Fruit fly (Drosophila melanogaster) whole organism, prepupa: Measurements from ENCODE around the gene Ythdc1.
A peak's percentile ranks its signal among the peaks of the same experiment; 100 is the strongest.

Experiments
- Blimp-1 ChIP-seq: fragments of 200-800 bp; sonication (Bioruptor generic); optimal IDR thresholded peaks from 3 replicates; lab custom pipeline; 2017; ENCODE audit warnings: missing biosample characterization, missing genetic modification characterization, mild to moderate bottlenecking, moderate library complexity, missing genetic modification reagents
- CG10631 ChIP-seq: fragments of 200-800 bp; sonication (Bioruptor generic); optimal IDR thresholded peaks from 2 replicates; lab custom pipeline; 2016; ENCODE audit warnings: missing biosample characterization, missing genetic modification characterization
- CG11294 ChIP-seq: fragments of 200-800 bp; sonication (Bioruptor generic); IDR thresholded peaks from 2 replicates; pipeline ENCODE4 v1.3.6; 2022; ENCODE audit warnings: missing biosample characterization, missing genetic modification characterization
- CG11902 ChIP-seq: fragments of 200-800 bp; sonication (Bioruptor generic); optimal IDR thresholded peaks from 3 replicates; lab custom pipeline; 2016; ENCODE audit warnings: missing biosample characterization, missing genetic modification characterization
- CG15336 ChIP-seq: fragments of 200-800 bp; sonication (Bioruptor generic); IDR thresholded peaks from 2 replicates; pipeline ENCODE4 v1.3.6; 2022; ENCODE audit warnings: missing biosample characterization, missing genetic modification characterization
- CG1621 ChIP-seq: fragments of 200-800 bp; sonication (Bioruptor generic); optimal IDR thresholded peaks from 3 replicates; lab custom pipeline; 2018; ENCODE audit warnings: missing biosample characterization, mild to moderate bottlenecking, missing genetic modification characterization
- CG16779 ChIP-seq: fragments of 200-800 bp; sonication (Bioruptor generic); optimal IDR thresholded peaks from 3 replicates; lab custom pipeline; 2017; ENCODE audit warnings: missing biosample characterization, mild to moderate bottlenecking, missing genetic modification characterization
- CG3032 ChIP-seq: fragments of 200-800 bp; optimal IDR thresholded peaks from 2 replicates; lab custom pipeline; 2019; ENCODE audit warnings: missing biosample characterization, mild to moderate bottlenecking, missing genetic modification characterization, moderate library complexity
- CG32006 ChIP-seq: fragments of 200-800 bp; sonication (Bioruptor generic); optimal IDR thresholded peaks from 3 replicates; lab custom pipeline; 2017; ENCODE audit warnings: missing biosample characterization, mild to moderate bottlenecking, missing genetic modification characterization
- CG3919 ChIP-seq: fragments of 200-800 bp; sonication (Bioruptor generic); optimal IDR thresholded peaks from 3 replicates; lab custom pipeline; 2016; ENCODE audit warnings: missing biosample characterization, missing genetic modification characterization
- CG6163 ChIP-seq: fragments of 200-800 bp; sonication (Bioruptor generic); IDR thresholded peaks from 3 replicates; pipeline ENCODE4 v1.3.6; 2022; ENCODE audit warnings: missing biosample characterization, missing genetic modification characterization
- CG6792 ChIP-seq: fragments of 200-800 bp; sonication (Bioruptor generic); optimal IDR thresholded peaks from 3 replicates; lab custom pipeline; 2016; ENCODE audit warnings: missing biosample characterization, missing genetic modification characterization
- CG6808 ChIP-seq: fragments of 200-800 bp; sonication (Bioruptor generic); optimal IDR thresholded peaks from 3 replicates; lab custom pipeline; 2017; ENCODE audit warnings: missing biosample characterization, missing genetic modification characterization, mild to moderate bottlenecking, moderate library complexity, missing genetic modification reagents
- CG6854 ChIP-seq: fragments of 200-800 bp; sonication (Bioruptor generic); optimal IDR thresholded peaks from 2 replicates; lab custom pipeline; 2017; ENCODE audit warnings: missing biosample characterization, mild to moderate bottlenecking, missing genetic modification characterization
- CG7368 ChIP-seq: fragments of 200-800 bp; sonication (Bioruptor generic); optimal IDR thresholded peaks from 3 replicates; lab custom pipeline; 2016; ENCODE audit warnings: missing biosample characterization, missing genetic modification characterization
- CG8119 ChIP-seq: fragments of 200-800 bp; sonication (Bioruptor generic); IDR thresholded peaks from 3 replicates; pipeline ENCODE4 v1.3.6; 2022; ENCODE audit warnings: missing biosample characterization, missing genetic modification characterization
- CG8632 ChIP-seq: fragments of 200-800 bp; sonication (Bioruptor generic); optimal IDR thresholded peaks from 3 replicates; lab custom pipeline; 2016; ENCODE audit warnings: missing biosample characterization, missing genetic modification characterization
- Eip75B ChIP-seq: fragments of 200-800 bp; sonication (Bioruptor generic); optimal IDR thresholded peaks from 3 replicates; lab custom pipeline; 2016; ENCODE audit warnings: missing biosample characterization, missing genetic modification characterization
- Eip93F ChIP-seq: fragments of 200-800 bp; sonication (Bioruptor generic); optimal IDR thresholded peaks from 2 replicates; lab custom pipeline; 2016; ENCODE audit warnings: missing biosample characterization, mild to moderate bottlenecking, missing genetic modification characterization
- Ets21C ChIP-seq: fragments of 200-800 bp; sonication (Bioruptor generic); optimal IDR thresholded peaks from 3 replicates; lab custom pipeline; 2016; ENCODE audit warnings: missing biosample characterization, missing genetic modification characterization
- Ets96B ChIP-seq: fragments of 200-800 bp; optimal IDR thresholded peaks from 2 replicates; lab custom pipeline; 2019; ENCODE audit warnings: missing biosample characterization, mild to moderate bottlenecking, missing genetic modification characterization, moderate library complexity
- Gug ChIP-seq: fragments of 200-800 bp; sonication (Bioruptor generic); IDR thresholded peaks from 2 replicates; pipeline ENCODE4 v1.3.6; 2022; ENCODE audit warnings: missing biosample characterization, missing genetic modification characterization
- Hr38 ChIP-seq: sonication (Bioruptor generic); optimal IDR thresholded peaks from 2 replicates; lab custom pipeline; 2016; ENCODE audit warnings: missing biosample characterization, missing genetic modification characterization
- Hr39 ChIP-seq: fragments of 200-800 bp; sonication (Bioruptor generic); optimal IDR thresholded peaks from 2 replicates; lab custom pipeline; 2016; ENCODE audit warnings: missing biosample characterization, missing genetic modification characterization
- Lpt ChIP-seq: fragments of 200-800 bp; sonication (Bioruptor generic); optimal IDR thresholded peaks from 3 replicates; lab custom pipeline; 2016; ENCODE audit warnings: missing biosample characterization, missing genetic modification characterization
- Met ChIP-seq: fragments of 200-800 bp; sonication (Bioruptor generic); optimal IDR thresholded peaks from 3 replicates; lab custom pipeline; 2016; ENCODE audit warnings: missing biosample characterization, missing genetic modification characterization
- OdsH ChIP-seq: fragments of 200-800 bp; sonication (Bioruptor generic); optimal IDR thresholded peaks from 3 replicates; lab custom pipeline; 2016; ENCODE audit warnings: missing biosample characterization, missing genetic modification characterization
- Smox ChIP-seq: fragments of 200-800 bp; sonication (Bioruptor generic); optimal IDR thresholded peaks from 3 replicates; lab custom pipeline; 2016; ENCODE audit warnings: missing biosample characterization, missing genetic modification characterization
- Sox102F ChIP-seq: fragments of 200-800 bp; sonication (Bioruptor generic); optimal IDR thresholded peaks from 2 replicates; lab custom pipeline; 2016; ENCODE audit warnings: missing biosample characterization, mild to moderate bottlenecking, missing genetic modification characterization
- Sox14 ChIP-seq: fragments of 200-800 bp; sonication (Bioruptor generic); optimal IDR thresholded peaks from 3 replicates; lab custom pipeline; 2016; ENCODE audit warnings: missing biosample characterization, missing genetic modification characterization
- Sox15 ChIP-seq: fragments of 200-800 bp; sonication (Bioruptor generic); optimal IDR thresholded peaks from 3 replicates; lab custom pipeline; 2016; ENCODE audit warnings: missing biosample characterization, missing genetic modification characterization
- achi ChIP-seq: fragments of 200-800 bp; sonication (Bioruptor generic); optimal IDR thresholded peaks from 3 replicates; lab custom pipeline; 2016; ENCODE audit warnings: missing biosample characterization, missing genetic modification characterization
- acj6 ChIP-seq: fragments of 200-800 bp; sonication (Bioruptor generic); optimal IDR thresholded peaks from 3 replicates; lab custom pipeline; 2016; ENCODE audit warnings: missing biosample characterization, missing genetic modification characterization
- cyc ChIP-seq: fragments of 200-800 bp; sonication (Bioruptor generic); optimal IDR thresholded peaks from 3 replicates; lab custom pipeline; 2016; ENCODE audit warnings: missing biosample characterization, missing genetic modification characterization
- dac ChIP-seq: fragments of 200-800 bp; sonication (Bioruptor generic); optimal IDR thresholded peaks from 2 replicates; lab custom pipeline; 2017; ENCODE audit warnings: missing biosample characterization, mild to moderate bottlenecking, missing genetic modification characterization
- dsx ChIP-seq: fragments of 200-800 bp; optimal IDR thresholded peaks from 3 replicates; lab custom pipeline; 2019; ENCODE audit warnings: missing biosample characterization, mild to moderate bottlenecking, missing genetic modification characterization, moderate library complexity; ENCODE audit not compliant: poor library complexity, severe bottlenecking
- eg ChIP-seq: fragments of 200-800 bp; sonication (Bioruptor generic); IDR thresholded peaks from 3 replicates; pipeline ENCODE4 v1.3.6; 2022; ENCODE audit warnings: missing biosample characterization, missing genetic modification characterization
- fd85E ChIP-seq: fragments of 200-800 bp; sonication (Bioruptor generic); optimal IDR thresholded peaks from 3 replicates; lab custom pipeline; 2016; ENCODE audit warnings: missing biosample characterization, missing genetic modification characterization
- fkh ChIP-seq: fragments of 200-800 bp; sonication (Bioruptor generic); optimal IDR thresholded peaks from 3 replicates; lab custom pipeline; 2017; ENCODE audit warnings: missing biosample characterization, mild to moderate bottlenecking, missing genetic modification characterization, moderate library complexity
- lz ChIP-seq: fragments of 200-800 bp; sonication (Bioruptor generic); optimal IDR thresholded peaks from 3 replicates; lab custom pipeline; 2016; ENCODE audit warnings: missing biosample characterization, missing genetic modification characterization
- net ChIP-seq: fragments of 200-800 bp; sonication (Bioruptor generic); optimal IDR thresholded peaks from 3 replicates; lab custom pipeline; 2016; ENCODE audit warnings: missing biosample characterization, missing genetic modification characterization
- pdm3 ChIP-seq: fragments of 200-800 bp; sonication (Bioruptor generic); optimal IDR thresholded peaks from 3 replicates; lab custom pipeline; 2016; ENCODE audit warnings: missing biosample characterization, missing genetic modification characterization
- salr ChIP-seq, 2 experiments: fragments of 200-800 bp; sonication (Bioruptor generic); optimal IDR thresholded peaks; 3 replicates each; lab custom pipeline; 2016 to 2018; ENCODE audit warnings: missing biosample characterization in 2 of 2, missing genetic modification characterization in 2 of 2, mild to moderate bottlenecking in 1 of 2
- spab ChIP-seq: fragments of 200-800 bp; sonication (Bioruptor generic); optimal IDR thresholded peaks from 2 replicates; lab custom pipeline; 2017; ENCODE audit warnings: missing biosample characterization, mild to moderate bottlenecking, missing genetic modification characterization, missing genetic modification reagents
- ss ChIP-seq, 2 experiments: fragments of 200-800 bp; sonication (Bioruptor generic); optimal IDR thresholded peaks; 2 replicates in 1 of 2; 3 replicates in 1 of 2; lab custom pipeline; 2017 to 2018; ENCODE audit warnings: mild to moderate bottlenecking in 2 of 2, missing biosample characterization in 2 of 2, missing genetic modification characterization in 2 of 2, moderate library complexity in 1 of 2
- svp ChIP-seq: fragments of 200-800 bp; sonication (Bioruptor generic); peaks from one replicate; lab custom pipeline; 2016; ENCODE audit warnings: missing biosample characterization, missing genetic modification characterization
- topi ChIP-seq: fragments of 200-800 bp; sonication (Bioruptor generic); optimal IDR thresholded peaks from 3 replicates; lab custom pipeline; 2016; ENCODE audit warnings: missing biosample characterization, missing genetic modification characterization

The Ythdc1 gene

dm6 chr3L:3373994-3374623 is at the start of gene Ythdc1, which contains the start of gene CG12010:
Gene Ythdc1 (minus strand): TSS chr3L:3374170.
Gene CG12010 (plus strand): TSS chr3L:3374282.
- TF ChIP-seq CG3032 (tag; lab: Kevin White, UChicago): peak; percentile 20
- TF ChIP-seq CG6163 (GFP tag; lab: Robert Waterston, UW): no peak; the same call in 2 of the 3 replicates
- no peak for TF ChIP-seq CG8632
- no peak for TF ChIP-seq Sox14 (GFP tag; lab: Kevin White, UChicago)
- TF ChIP-seq fkh (GFP tag; lab: Kevin White, UChicago): peak; percentile 83
- TF ChIP-seq achi (GFP tag; lab: Kevin White, UChicago): no peak
- no peak for TF ChIP-seq CG10631 (GFP tag; lab: Kevin White, UChicago)
- no peak for TF ChIP-seq Smox (GFP tag; lab: Kevin White, UChicago)
- no peak for TF ChIP-seq Ets21C (GFP tag; lab: Kevin White, UChicago)
- TF ChIP-seq salr (GFP tag; optimal IDR thresholded peaks at IDR 0.05; lab: Kevin White, UChicago): no peak
- TF ChIP-seq svp: peak; percentile 52
- TF ChIP-seq Ets96B (tag; lab: Kevin White, UChicago): no peak

- TF ChIP-seq Eip93F (GFP tag; lab: Kevin White, UChicago) (no peak), CG1621 (tag; lab: Kevin White, UChicago) (no peak), achi (GFP tag; lab: Kevin White, UChicago) (no peak), CG10631 (GFP tag; lab: Kevin White, UChicago) (no peak), salr (GFP tag; optimal IDR thresholded peaks at IDR 0.05; lab: Kevin White, UChicago) (no peak), Ets21C (GFP tag; lab: Kevin White, UChicago) (peak; percentile 19), Hr38 (no peak), Sox14 (GFP tag; lab: Kevin White, UChicago) (no peak), eg (GFP tag; lab: Robert Waterston, UW) (no peak), dsx (GFP tag; lab: Kevin White, UChicago) (no peak), CG6163 (GFP tag; lab: Robert Waterston, UW) (no peak), Smox (GFP tag; lab: Kevin White, UChicago) (peak; percentile 69), dac (no peak), Lpt (GFP tag; lab: Kevin White, UChicago) (no peak), CG3032 (tag; lab: Kevin White, UChicago) (no peak), CG15336 (GFP tag; lab: Robert Waterston, UW) (no peak), Met (GFP tag; lab: Kevin White, UChicago) (peak; percentile 68), ss (GFP tag; optimal IDR thresholded peaks at IDR 0.05; lab: Kevin White, UChicago) (no peak), net (GFP tag; lab: Kevin White, UChicago) (no peak), CG32006 (GFP tag; lab: Kevin White, UChicago) (no peak), svp (peak; percentile 85), CG6854 (GFP tag; lab: Kevin White, UChicago) (no peak), fkh (GFP tag; lab: Kevin White, UChicago) (no peak), OdsH (GFP tag; lab: Kevin White, UChicago) (no peak), topi (GFP tag; lab: Kevin White, UChicago) (peak; percentile 56), Sox102F (GFP tag; lab: Kevin White, UChicago) (peak; percentile 58), lz (GFP tag; lab: Kevin White, UChicago) (peak; percentile 45), CG6792 (peak; percentile 13), Blimp-1 (GFP tag; lab: Kevin White, UChicago) (no peak), CG11294 (GFP tag; lab: Robert Waterston, UW) (no peak), acj6 (GFP tag; lab: Kevin White, UChicago) (no peak), CG7368 (GFP tag; lab: Kevin White, UChicago) (no peak), CG8119 (GFP tag; lab: Robert Waterston, UW) (no peak), pdm3 (GFP tag; lab: Kevin White, UChicago) (no peak), CG11902 (GFP tag; lab: Kevin White, UChicago) (no peak), CG16779 (tag; lab: Kevin White, UChicago) (no peak), fd85E (GFP tag; lab: Kevin White, UChicago) (no peak), Sox15 (no peak), Gug (GFP tag; lab: Robert Waterston, UW) (no peak), Eip75B (GFP tag; lab: Kevin White, UChicago) (no peak), CG3919 (GFP tag; lab: Kevin White, UChicago) (no peak), CG6808 (GFP tag; lab: Kevin White, UChicago) (no peak), spab (GFP tag; lab: Kevin White, UChicago) (no peak), Hr39 (GFP tag; lab: Kevin White, UChicago) (peak; percentile 43), cyc (GFP tag; lab: Kevin White, UChicago) (peak; percentile 40), CG8632 (no peak)
Observed at dm6 chr3L:3423006-3423405, 49.0 kb upstream of the Ythdc1 start.
